Worm (Caenorhabditis elegans): Measurements from ENCODE around the gene bath-47.

ce11 chrII:1600661-1601060, 950 bp upstream of the bath-47 start, which contains the start of gene bath-26:
- TF ChIP-seq nfya-1 (tag; optimal IDR thresholded peaks at IDR 0.05; ENCODE audit: insufficient read depth), result no peak
- no peak for TF ChIP-seq nhr-25 (tag; optimal IDR thresholded peaks at IDR 0.05)
- TF ChIP-seq ceh-28 (tag; optimal IDR thresholded peaks at IDR 0.05), result no peak

Measured in whole organism, L3 larva.